Fruit fly (Drosophila melanogaster) whole organism: ENCODE results near the gene CG4956.

ENCODE experiments used
- CG8478 ChIP-seq: fragments of >200 bp; optimal IDR thresholded peaks from 2 replicates; lab custom pipeline; 2018; ENCODE audit warnings: inconsistent platforms
- EcR ChIP-seq, 2 experiments: fragments of >200 bp; optimal IDR thresholded peaks; 2 replicates each; lab custom pipeline; 2017; ENCODE audit warnings: missing biosample characterization in 2 of 2, missing genetic modification characterization in 2 of 2, missing genetic modification reagents in 2 of 2
- pan ChIP-seq: fragments of >200 bp; optimal IDR thresholded peaks from 2 replicates; lab custom pipeline; 2017
- psq ChIP-seq: fragments of >200 bp; optimal IDR thresholded peaks from 2 replicates; lab custom pipeline; 2017
- usp ChIP-seq: fragments of >200 bp; optimal IDR thresholded peaks from 2 replicates; lab custom pipeline; 2017; ENCODE audit warnings: missing biosample characterization, missing genetic modification characterization, mixed read lengths

- TF ChIP-seq usp (GFP tag; lab: Kevin White, UChicago): no peak
- no peak for TF ChIP-seq psq
- no peak for TF ChIP-seq CG8478 (lab: Kevin White, UChicago)
- no peak for TF ChIP-seq EcR (GFP tag; optimal IDR thresholded peaks at IDR 0.05; lab: Kevin White, UChicago)
- TF ChIP-seq pan (lab: Kevin White, UChicago): no peak
Measured at dm6 chr3R:25755864-25756507, 22.1 kb downstream of the CG4956 start.
